Fruit fly (Drosophila melanogaster): ENCODE data around the gene CG5888.
A peak's percentile ranks its signal among the peaks of the same experiment; 100 is the strongest.

Gene CG5888

dm6 chr2L:16491752-16492616 is 43.7 kb upstream of the CG5888 start (continued):
- TF ChIP-seq pb (GFP tag; optimal IDR thresholded peaks at IDR 0.05) (no peak), maf-S (GFP tag; optimal IDR thresholded peaks at IDR 0.05) (no peak), ftz-f1 (GFP tag; optimal IDR thresholded peaks at IDR 0.05) (peak; percentile 22), klu (GFP tag; IDR thresholded peaks at IDR 0.05) (no peak), Mes4 (GFP tag; optimal IDR thresholded peaks at IDR 0.05) (no peak), chn (GFP tag; optimal IDR thresholded peaks at IDR 0.05) (no peak), lola (GFP tag; optimal IDR thresholded peaks at IDR 0.05) (peak in 1 of 3 experiments; percentile 32), CG13296 (GFP tag; optimal IDR thresholded peaks at IDR 0.05) (no peak), cg (GFP tag; optimal IDR thresholded peaks at IDR 0.05) (peak; percentile 52), cad (GFP tag; optimal IDR thresholded peaks at IDR 0.05) (peak; percentile 81), bsh (GFP tag; optimal IDR thresholded peaks at IDR 0.05) (peak in 1 of 2 experiments; percentile 3), Dref (GFP tag; IDR thresholded peaks at IDR 0.05) (no peak), gcm (GFP tag; optimal IDR thresholded peaks at IDR 0.05) (no peak), Dek (tag; optimal IDR thresholded peaks at IDR 0.05) (no peak), CTCF (GFP tag; optimal IDR thresholded peaks at IDR 0.05) (no peak), Jarid2 (GFP tag; optimal IDR thresholded peaks at IDR 0.05) (peak; percentile 20), CG6654 (GFP tag; optimal IDR thresholded peaks at IDR 0.05) (peak; percentile 98), CG10979 (tag; optimal IDR thresholded peaks at IDR 0.05) (no peak), CHES-1-like (GFP tag; optimal IDR thresholded peaks at IDR 0.05) (no peak), p53 (GFP tag; optimal IDR thresholded peaks at IDR 0.05) (no peak), fd3F (GFP tag; optimal IDR thresholded peaks at IDR 0.05) (no peak), CG16815 (GFP tag; optimal IDR thresholded peaks at IDR 0.05) (no peak), Stat92E (GFP tag; optimal IDR thresholded peaks at IDR 0.05) (peak in 1 of 3 experiments; percentile 17), CG3163 (GFP tag; optimal IDR thresholded peaks at IDR 0.05) (no peak), CG12942 (GFP tag; optimal IDR thresholded peaks at IDR 0.05) (no peak), peb (GFP tag; IDR thresholded peaks at IDR 0.05) (no peak), HmgZ (tag; optimal IDR thresholded peaks at IDR 0.05) (no peak), mirr (GFP tag; optimal IDR thresholded peaks at IDR 0.05) (peak; percentile 8), CG10543 (GFP tag; optimal IDR thresholded peaks at IDR 0.05) (peak; percentile 19), CG8478 (optimal IDR thresholded peaks at IDR 0.05) (no peak), CG10209 (GFP tag; optimal IDR thresholded peaks at IDR 0.05) (no peak), Atf6 (GFP tag; IDR thresholded peaks at IDR 0.05) (no peak), trem (tag; optimal IDR thresholded peaks at IDR 0.05) (no peak), Nf-YC (tag; optimal IDR thresholded peaks at IDR 0.05) (no peak), CG12299 (tag; optimal IDR thresholded peaks at IDR 0.05) (no peak), CG13775 (GFP tag; optimal IDR thresholded peaks at IDR 0.05) (no peak), CG17802 (tag; optimal IDR thresholded peaks at IDR 0.05) (no peak), Lhr (GFP tag; optimal IDR thresholded peaks at IDR 0.05) (no peak), CG32772 (GFP tag; IDR thresholded peaks at IDR 0.05) (no peak), CG30403 (GFP tag; optimal IDR thresholded peaks at IDR 0.05) (no peak)
